Worm (Caenorhabditis elegans): Measurements from ENCODE around the gene srj-53.

- TF ChIP-seq T22C8.4 (GFP tag; IDR thresholded peaks at IDR 0.05) (no peak), klf-2 (GFP tag; conservative IDR thresholded peaks at IDR 0.05) (no peak), tab-1 (GFP tag; IDR thresholded peaks at IDR 0.05) (no peak), flt-1 (GFP tag; IDR thresholded peaks at IDR 0.05) (0 out of 2 replicates have a peak, but pooled peaks have one; percentile 45)
Measured at ce11 chrV:724946-725806, 30.7 kb upstream of the srj-53 start.
